Worm (Caenorhabditis elegans): ENCODE results near the gene abu-15.

Gene abu-15

ce11 chrV:5137919-5138318 lies 20.5 kb upstream of the abu-15 start, which contains the start of gene F14F9.3:
TSS of gene F14F9.3 (plus strand) at chrV:5138219.
- no peak for TF ChIP-seq hlh-6 (tag; optimal IDR thresholded peaks at IDR 0.05)
- TF ChIP-seq C38D4.7 (GFP tag; optimal IDR thresholded peaks at IDR 0.05): no peak
- no peak for TF ChIP-seq dve-1 (tag; optimal IDR thresholded peaks at IDR 0.05)
- no peak for TF ChIP-seq syd-9 (tag; optimal IDR thresholded peaks at IDR 0.05)
- no peak for TF ChIP-seq ceh-31 (tag; optimal IDR thresholded peaks at IDR 0.05)
- TF ChIP-seq ceh-18 (tag; optimal IDR thresholded peaks at IDR 0.05): no peak
- TF ChIP-seq unc-86 (tag; optimal IDR thresholded peaks at IDR 0.05): no peak
- no peak for TF ChIP-seq lin-11 (tag; optimal IDR thresholded peaks at IDR 0.05)
- no peak for TF ChIP-seq sox-4 (tag; optimal IDR thresholded peaks at IDR 0.05)
- no peak for TF ChIP-seq pax-1 (tag; optimal IDR thresholded peaks at IDR 0.05)
- TF ChIP-seq ceh-9 (tag; optimal IDR thresholded peaks at IDR 0.05): no peak
- TF ChIP-seq K09A11.1 (tag; optimal IDR thresholded peaks at IDR 0.05; ENCODE audit: insufficient read depth): no peak
- TF ChIP-seq tbx-2 (tag; optimal IDR thresholded peaks at IDR 0.05): no peak
- TF ChIP-seq pag-3 (tag; optimal IDR thresholded peaks at IDR 0.05; ENCODE audit: borderline replicate concordance): no peak
- no peak for TF ChIP-seq fkh-10 (GFP tag; optimal IDR thresholded peaks at IDR 0.05)
- no peak for TF ChIP-seq pha-2 (tag; optimal IDR thresholded peaks at IDR 0.05)
- no peak for TF ChIP-seq Y22D7AL.16 (tag; optimal IDR thresholded peaks at IDR 0.05)
- TF ChIP-seq pat-9 (tag; optimal IDR thresholded peaks at IDR 0.05): no peak
- no peak for TF ChIP-seq K02D7.2 (tag; optimal IDR thresholded peaks at IDR 0.05)

ce11 chrV:5143785-5144184 lies 14.6 kb upstream of the abu-15 start, which contains the start of gene srh-129:
TSS of gene srh-129 (minus strand) at chrV:5143885.
- no peak for TF ChIP-seq tbx-2 (tag; optimal IDR thresholded peaks at IDR 0.05)
- no peak for TF ChIP-seq pat-9 (tag; optimal IDR thresholded peaks at IDR 0.05)
- TF ChIP-seq ceh-34 (tag; optimal IDR thresholded peaks at IDR 0.05): no peak
- no peak for TF ChIP-seq ama-1 (optimal IDR thresholded peaks at IDR 0.05)
- TF ChIP-seq dmd-4 (tag; optimal IDR thresholded peaks at IDR 0.05; ENCODE audit: borderline replicate concordance): no peak
- no peak for TF ChIP-seq lim-6 (tag; optimal IDR thresholded peaks at IDR 0.05)
- TF ChIP-seq hlh-8 (tag; optimal IDR thresholded peaks at IDR 0.05): no peak
- TF ChIP-seq pha-4 (tag; optimal IDR thresholded peaks at IDR 0.05): no peak
- no peak for TF ChIP-seq mec-3 (tag; optimal IDR thresholded peaks at IDR 0.05; ENCODE audit: borderline replicate concordance)
- no peak for TF ChIP-seq unc-86 (tag; optimal IDR thresholded peaks at IDR 0.05)
- TF ChIP-seq hlh-6 (tag; optimal IDR thresholded peaks at IDR 0.05): no peak
- TF ChIP-seq ceh-24 (tag; optimal IDR thresholded peaks at IDR 0.05): no peak

ce11 chrV:5144541-5144940 lies 13.9 kb upstream of the abu-15 start, which contains the start of gene F14F9.2:
TSS of gene F14F9.2 (plus strand) at chrV:5144841.
- TF ChIP-seq sox-4 (tag; optimal IDR thresholded peaks at IDR 0.05): no peak
- TF ChIP-seq pha-4 (tag; optimal IDR thresholded peaks at IDR 0.05): no peak
- TF ChIP-seq hlh-13 (GFP tag; optimal IDR thresholded peaks at IDR 0.05): no peak
- no peak for TF ChIP-seq hlh-8 (tag; optimal IDR thresholded peaks at IDR 0.05)
- TF ChIP-seq lim-6 (tag; optimal IDR thresholded peaks at IDR 0.05): no peak
- TF ChIP-seq ref-2 (tag; optimal IDR thresholded peaks at IDR 0.05): no peak
- TF ChIP-seq dmd-4 (tag; optimal IDR thresholded peaks at IDR 0.05; ENCODE audit: borderline replicate concordance): no peak
- no peak for TF ChIP-seq dve-1 (tag; optimal IDR thresholded peaks at IDR 0.05)

- TF ChIP-seq elt-2 (tag; optimal IDR thresholded peaks at IDR 0.05) (no peak), nfya-1 (tag; optimal IDR thresholded peaks at IDR 0.05) (no peak), sox-2 (GFP tag; IDR thresholded peaks at IDR 0.05) (no peak), elt-4 (tag; optimal IDR thresholded peaks at IDR 0.05) (no peak), ceh-30 (tag; optimal IDR thresholded peaks at IDR 0.05) (no peak), ama-1 (optimal IDR thresholded peaks at IDR 0.05) (no peak), ceh-14 (tag; optimal IDR thresholded peaks at IDR 0.05) (no peak), fax-1 (tag; optimal IDR thresholded peaks at IDR 0.05) (no peak), syd-9 (tag; optimal IDR thresholded peaks at IDR 0.05) (no peak), T23F11.4 (GFP tag; optimal IDR thresholded peaks at IDR 0.05) (no peak), pax-1 (tag; optimal IDR thresholded peaks at IDR 0.05) (no peak), odd-2 (tag; optimal IDR thresholded peaks at IDR 0.05) (no peak), hlh-15 (tag; optimal IDR thresholded peaks at IDR 0.05) (no peak), ceh-34 (tag; optimal IDR thresholded peaks at IDR 0.05) (no peak), ceh-18 (tag; optimal IDR thresholded peaks at IDR 0.05) (no peak), sox-4 (tag; optimal IDR thresholded peaks at IDR 0.05) (no peak)
Observed at ce11 chrV:5146394-5146793, 12.0 kb upstream of the abu-15 start, which contains the start of gene F14F9.6. TSS of gene F14F9.6 (minus strand) at chrV:5146494.
